Worm (Caenorhabditis elegans) whole organism, midembryonic: ENCODE data around the gene T11F8.4.

Source experiments
- med-1 ChIP-seq: sonication (generic microtip); optimal IDR thresholded peaks from 2 replicates; lab custom pipeline; 2017; ENCODE audit warnings: missing genetic modification characterization, mild to moderate bottlenecking, missing compliant biosample characterization, antibody characterized with exemption, missing genetic modification reagents; ENCODE audit not compliant: insufficient read depth
- tab-1 ChIP-seq: fragments of 200-800 bp; sonication (Bioruptor generic); IDR thresholded peaks from 2 replicates; pipeline ENCODE4 v1.3.6; 2022; ENCODE audit warnings: missing genetic modification characterization, missing compliant biosample characterization
- ztf-23 ChIP-seq: fragments of 200-800 bp; sonication (Bioruptor generic); IDR thresholded peaks from 2 replicates; pipeline ENCODE4 v1.3.6; 2022; ENCODE audit warnings: missing genetic modification reagents, missing genetic modification characterization, missing compliant biosample characterization

DNA sequence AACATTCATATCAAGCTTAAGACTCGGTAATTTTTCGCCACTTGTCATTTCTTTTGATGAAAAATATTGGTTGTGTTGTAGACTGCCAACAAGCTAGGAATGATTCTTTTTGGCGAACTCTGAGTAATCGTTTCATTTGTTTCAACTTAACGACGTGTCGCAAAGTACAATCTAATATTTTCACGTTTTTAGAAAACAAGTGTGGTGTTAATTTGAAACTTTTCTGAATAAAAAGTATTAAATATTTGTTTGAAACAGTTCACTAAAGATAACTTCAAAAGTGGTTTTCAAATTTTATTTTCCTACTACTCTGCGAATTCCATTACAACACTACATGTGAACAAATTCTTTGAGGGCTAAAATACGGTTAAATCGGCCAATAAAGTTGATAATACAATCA is at the start of gene T11F8.4:
- TF ChIP-seq med-1 (GFP tag; lab: Kevin White, UChicago) (no peak), tab-1 (GFP tag; lab: Robert Waterston, UW) (no peak), ztf-23 (no peak)
